Worm (Caenorhabditis elegans) whole organism, L3 larva: ENCODE results near the gene nspc-16.

Experiments used
- R02D3.7 ChIP-seq: fragments of 150-350 bp; optimal IDR thresholded peaks from 2 replicates; lab custom pipeline; 2014; ENCODE audit warnings: missing biosample characterization, missing genetic modification characterization
- ZK546.5 ChIP-seq: sonication (generic microtip); optimal IDR thresholded peaks from 2 replicates; lab custom pipeline; 2017; ENCODE audit warnings: missing biosample characterization, missing genetic modification characterization
- aly-2 ChIP-seq: fragments of 150-350 bp; optimal IDR thresholded peaks from 2 replicates; lab custom pipeline; 2014; ENCODE audit warnings: missing biosample characterization, missing genetic modification characterization
- ama-1 ChIP-seq: fragments of 150-350 bp; optimal IDR thresholded peaks from 2 replicates; lab custom pipeline; 2018
- ceh-16 ChIP-seq: sonication (generic microtip); optimal IDR thresholded peaks from 2 replicates; lab custom pipeline; 2017; ENCODE audit warnings: missing biosample characterization, missing genetic modification characterization
- ceh-28 ChIP-seq: fragments of 150-350 bp; optimal IDR thresholded peaks from 2 replicates; lab custom pipeline; 2014; ENCODE audit warnings: missing biosample characterization, missing genetic modification reagents, missing genetic modification characterization
- ceh-82 ChIP-seq: fragments of 150-350 bp; optimal IDR thresholded peaks from 2 replicates; lab custom pipeline; 2014; ENCODE audit warnings: missing biosample characterization, missing genetic modification characterization
- ceh-9 ChIP-seq: sonication (generic microtip); optimal IDR thresholded peaks from 2 replicates; lab custom pipeline; 2018; ENCODE audit warnings: missing biosample characterization, missing genetic modification characterization
- daf-12 ChIP-seq: fragments of 150-350 bp; optimal IDR thresholded peaks from 2 replicates; lab custom pipeline; 2014; ENCODE audit warnings: missing biosample characterization, missing genetic modification reagents, missing genetic modification characterization
- egl-5 ChIP-seq: fragments of 150-350 bp; optimal IDR thresholded peaks from 2 replicates; lab custom pipeline; 2017; ENCODE audit warnings: missing biosample characterization, missing genetic modification reagents, missing genetic modification characterization, inconsistent platforms
- elt-1 ChIP-seq: fragments of 150-350 bp; optimal IDR thresholded peaks from 2 replicates; lab custom pipeline; 2014; ENCODE audit warnings: missing biosample characterization, missing genetic modification characterization
- elt-2 ChIP-seq: sonication (generic microtip); optimal IDR thresholded peaks from 2 replicates; lab custom pipeline; 2016; ENCODE audit warnings: missing genetic modification reagents, mild to moderate bottlenecking, missing genetic modification characterization, missing compliant biosample characterization
- elt-3 ChIP-seq, 3 experiments: fragments of 150-350 bp in 1 of 3; sonication (generic microtip) in 2 of 3; optimal IDR thresholded peaks; 2 replicates in 2 of 3; 4 replicates in 1 of 3; lab custom pipeline; 2014 to 2017; ENCODE audit warnings: missing biosample characterization in 3 of 3, missing genetic modification characterization in 3 of 3
- eor-1 ChIP-seq, 2 experiments: fragments of 150-350 bp; optimal IDR thresholded peaks; 2 replicates each; lab custom pipeline; 2014 to 2018; ENCODE audit warnings: missing biosample characterization in 2 of 2, missing genetic modification characterization in 2 of 2
- fkh-10 ChIP-seq: sonication (generic microtip); optimal IDR thresholded peaks from 2 replicates; lab custom pipeline; 2017; ENCODE audit warnings: missing biosample characterization, missing genetic modification reagents, missing genetic modification characterization
- fkh-2 ChIP-seq: fragments of 150-350 bp; optimal IDR thresholded peaks from 2 replicates; lab custom pipeline; 2014; ENCODE audit warnings: missing biosample characterization, missing genetic modification reagents, missing genetic modification characterization
- fos-1 ChIP-seq: fragments of 150-350 bp; optimal IDR thresholded peaks from 2 replicates; lab custom pipeline; 2014; ENCODE audit warnings: missing biosample characterization, missing genetic modification characterization
- hmg-11 ChIP-seq: sonication (generic microtip); optimal IDR thresholded peaks from 2 replicates; lab custom pipeline; 2016; ENCODE audit warnings: missing genetic modification characterization, missing compliant biosample characterization
- jun-1 ChIP-seq: fragments of 150-350 bp; optimal IDR thresholded peaks from 2 replicates; lab custom pipeline; 2014; ENCODE audit warnings: missing biosample characterization, missing genetic modification reagents, missing genetic modification characterization
- lin-15B ChIP-seq: fragments of 150-350 bp; optimal IDR thresholded peaks from 2 replicates; lab custom pipeline; 2014; ENCODE audit warnings: missing biosample characterization, missing genetic modification characterization
- lin-39 ChIP-seq: fragments of 150-350 bp; optimal IDR thresholded peaks from 2 replicates; lab custom pipeline; 2018; ENCODE audit warnings: missing biosample characterization, missing genetic modification reagents, missing genetic modification characterization
- lsy-12 ChIP-seq: sonication (generic microtip); optimal IDR thresholded peaks from 2 replicates; lab custom pipeline; 2016; ENCODE audit warnings: mild to moderate bottlenecking, missing genetic modification characterization, missing compliant biosample characterization
- mdl-1 ChIP-seq: fragments of 150-350 bp; optimal IDR thresholded peaks from 2 replicates; lab custom pipeline; 2014; ENCODE audit warnings: missing biosample characterization, missing genetic modification characterization
- mml-1 ChIP-seq: fragments of 150-350 bp; sonication (generic microtip); optimal IDR thresholded peaks from 3 replicates; lab custom pipeline; 2014; ENCODE audit warnings: missing biosample characterization, missing genetic modification characterization
- nfya-1 ChIP-seq: sonication (generic microtip); optimal IDR thresholded peaks from 2 replicates; lab custom pipeline; 2017; ENCODE audit warnings: missing genetic modification characterization, mild to moderate bottlenecking, missing compliant biosample characterization, antibody characterized with exemption, moderate library complexity; ENCODE audit not compliant: insufficient read depth
- nhr-11 ChIP-seq: fragments of 150-350 bp; optimal IDR thresholded peaks from 2 replicates; lab custom pipeline; 2014; ENCODE audit warnings: missing biosample characterization, missing genetic modification characterization
- nhr-12 ChIP-seq: fragments of 150-350 bp; optimal IDR thresholded peaks from 2 replicates; lab custom pipeline; 2014; ENCODE audit warnings: missing biosample characterization, missing genetic modification characterization
- nhr-23 ChIP-seq: fragments of 150-350 bp; optimal IDR thresholded peaks from 2 replicates; lab custom pipeline; 2014; ENCODE audit warnings: missing biosample characterization, missing genetic modification reagents, missing genetic modification characterization
- nhr-237 ChIP-seq: fragments of 150-350 bp; optimal IDR thresholded peaks from 2 replicates; lab custom pipeline; 2014; ENCODE audit warnings: missing biosample characterization, missing genetic modification characterization
- nhr-25 ChIP-seq: sonication (generic microtip); optimal IDR thresholded peaks from 2 replicates; lab custom pipeline; 2017; ENCODE audit warnings: missing biosample characterization, missing genetic modification characterization
- nhr-28 ChIP-seq: fragments of 150-350 bp; optimal IDR thresholded peaks from 2 replicates; lab custom pipeline; 2014; ENCODE audit warnings: missing biosample characterization, missing genetic modification characterization
- nhr-43 ChIP-seq: sonication (generic microtip); optimal IDR thresholded peaks from 2 replicates; lab custom pipeline; 2016; ENCODE audit warnings: mild to moderate bottlenecking, missing genetic modification characterization, missing compliant biosample characterization; ENCODE audit not compliant: poor library complexity, severe bottlenecking
- nhr-67 ChIP-seq: fragments of 150-350 bp; optimal IDR thresholded peaks from 2 replicates; lab custom pipeline; 2014; ENCODE audit warnings: missing biosample characterization, missing genetic modification characterization
- nhr-76 ChIP-seq: fragments of 150-350 bp; sonication (generic microtip); optimal IDR thresholded peaks from 5 replicates; lab custom pipeline; 2014; ENCODE audit warnings: missing biosample characterization, missing genetic modification characterization
- nhr-77 ChIP-seq: fragments of 150-350 bp; optimal IDR thresholded peaks from 2 replicates; lab custom pipeline; 2014; ENCODE audit warnings: missing biosample characterization, missing genetic modification characterization
- pqm-1 ChIP-seq: fragments of 150-350 bp; optimal IDR thresholded peaks from 2 replicates; lab custom pipeline; 2017; ENCODE audit warnings: missing biosample characterization, missing genetic modification characterization, inconsistent platforms
- sea-2 ChIP-seq: fragments of 150-350 bp; sonication (generic microtip); optimal IDR thresholded peaks from 4 replicates; lab custom pipeline; 2014; ENCODE audit warnings: missing biosample characterization, missing genetic modification reagents, missing genetic modification characterization
- skn-1 ChIP-seq: fragments of 150-350 bp; optimal IDR thresholded peaks from 2 replicates; lab custom pipeline; 2014; ENCODE audit warnings: missing biosample characterization, missing genetic modification characterization
- snpc-4 ChIP-seq: fragments of 150-350 bp; optimal IDR thresholded peaks from 2 replicates; lab custom pipeline; 2014; ENCODE audit warnings: missing biosample characterization, missing genetic modification characterization
- tbx-2 ChIP-seq: sonication (generic microtip); optimal IDR thresholded peaks from 2 replicates; lab custom pipeline; 2016; ENCODE audit warnings: mild to moderate bottlenecking, missing genetic modification characterization, missing compliant biosample characterization
- unc-39 ChIP-seq: sonication (generic microtip); optimal IDR thresholded peaks from 4 replicates; lab custom pipeline; 2017; ENCODE audit warnings: missing biosample characterization, missing genetic modification characterization
- unc-62 ChIP-seq: fragments of 150-350 bp; sonication (generic microtip); optimal IDR thresholded peaks from 4 replicates; lab custom pipeline; 2014; ENCODE audit warnings: missing biosample characterization, missing genetic modification reagents, missing genetic modification characterization
- zag-1 ChIP-seq: fragments of 150-350 bp; optimal IDR thresholded peaks from 2 replicates; lab custom pipeline; 2014; ENCODE audit warnings: missing biosample characterization, missing genetic modification characterization
- ztf-4 ChIP-seq: fragments of 150-350 bp; optimal IDR thresholded peaks from 2 replicates; lab custom pipeline; 2014; ENCODE audit warnings: missing biosample characterization, missing genetic modification characterization

nspc-16 gene

DNA sequence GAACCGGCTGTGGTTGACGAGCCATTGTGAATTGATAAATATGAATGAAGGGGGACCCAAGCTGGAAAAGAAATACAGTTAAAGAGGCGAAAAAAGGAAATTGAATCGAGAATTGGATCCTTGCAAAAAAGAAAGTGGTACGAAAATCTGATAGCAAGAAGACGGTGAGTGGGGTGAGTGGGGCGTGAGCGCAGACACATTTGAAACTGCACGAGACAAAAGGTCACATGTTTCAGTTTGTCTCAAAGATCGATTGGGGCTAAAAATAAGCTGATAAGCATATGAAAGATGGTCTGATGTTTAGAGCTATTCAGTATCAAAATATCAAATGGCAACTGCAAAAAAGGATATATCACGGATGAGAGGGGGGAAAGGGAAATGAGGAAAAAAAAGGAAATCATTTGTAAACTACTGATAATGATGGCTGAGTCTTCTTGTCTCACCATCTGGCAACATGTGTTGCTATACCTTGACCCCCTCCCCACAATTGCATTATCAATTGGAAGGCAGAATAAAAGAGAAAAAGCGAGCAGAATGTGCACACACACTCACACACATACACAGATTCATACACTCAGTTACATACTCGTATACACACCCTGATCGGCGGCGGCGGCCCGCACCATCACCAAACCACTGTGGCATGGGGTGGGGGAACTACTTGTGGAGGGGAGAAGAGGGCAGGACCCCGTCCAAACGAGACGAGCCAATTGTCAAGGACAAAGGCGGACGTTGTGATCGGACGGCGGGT lies 19.4 kb upstream of the nspc-16 start, which contains the start of gene M163.1:
Gene M163.1 (minus strand): TSS at position 25 of the 751 bp plus-strand sequence.
- TF ChIP-seq aly-2: no peak
- TF ChIP-seq zag-1: no peak
- no peak for TF ChIP-seq nhr-23 (tag; lab: Kevin White, UChicago)
- no peak for TF ChIP-seq fos-1
- no peak for TF ChIP-seq nhr-12 (tag; lab: Kevin White, UChicago)
- no peak for TF ChIP-seq ZK546.5
- TF ChIP-seq elt-3 (tag; optimal IDR thresholded peaks at IDR 0.05; lab: Kevin White, UChicago): no peak
- TF ChIP-seq ama-1 (lab: Kevin White, UChicago): no peak
- TF ChIP-seq mdl-1 (tag; lab: Kevin White, UChicago): peak; percentile 21
- no peak for TF ChIP-seq fkh-10 (GFP tag; lab: Kevin White, UChicago)
- TF ChIP-seq nhr-25 (tag; lab: Kevin White, UChicago): peak; percentile 55
- no peak for TF ChIP-seq nhr-28
- TF ChIP-seq jun-1: no peak
- TF ChIP-seq nhr-237 (tag; lab: Kevin White, UChicago): no peak
- peak; percentile 13 for TF ChIP-seq pqm-1
- no peak for TF ChIP-seq ceh-82 (tag; lab: Kevin White, UChicago)
- TF ChIP-seq daf-12 (tag; lab: Kevin White, UChicago): no peak
- no peak for TF ChIP-seq sea-2
- TF ChIP-seq nfya-1 (tag; lab: Kevin White, UChicago): peak; percentile 0
- TF ChIP-seq skn-1 (tag; lab: Kevin White, UChicago): no peak
- no peak for TF ChIP-seq eor-1 (tag; optimal IDR thresholded peaks at IDR 0.05; lab: Kevin White, UChicago)
- TF ChIP-seq mml-1: no peak
- TF ChIP-seq ztf-4 (tag; lab: Kevin White, UChicago): no peak
- TF ChIP-seq lin-39: peak; percentile 16
- peak; percentile 45 for TF ChIP-seq elt-2 (tag; lab: Kevin White, UChicago)

DNA sequence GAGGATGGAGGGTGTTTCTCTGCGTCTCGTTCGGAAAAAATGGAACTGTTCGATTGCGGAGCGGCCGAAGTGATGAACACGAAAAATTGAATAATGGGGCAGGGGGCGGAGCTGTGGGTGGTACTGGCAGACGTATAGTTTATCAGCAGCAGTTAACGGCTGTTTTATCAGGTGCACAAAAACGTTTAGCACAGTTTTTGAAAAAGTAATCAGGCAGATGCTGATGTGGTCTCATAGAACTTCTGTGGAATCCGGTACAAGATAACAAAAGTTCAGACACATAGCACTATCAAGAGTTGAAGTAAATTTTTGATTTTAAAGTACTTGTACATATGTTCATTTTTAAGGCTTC lies 18.8 kb upstream of the nspc-16 start:
- TF ChIP-seq snpc-4: no peak
- no peak for TF ChIP-seq mml-1
- TF ChIP-seq nhr-67: no peak
- no peak for TF ChIP-seq lin-15B (tag; lab: Kevin White, UChicago)
- TF ChIP-seq ZK546.5: no peak
- TF ChIP-seq sea-2: no peak
- TF ChIP-seq nhr-77 (tag; lab: Kevin White, UChicago): no peak
- no peak for TF ChIP-seq ceh-9 (tag; lab: Kevin White, UChicago)
- no peak for TF ChIP-seq egl-5 (tag; lab: Kevin White, UChicago)
- no peak for TF ChIP-seq ceh-82 (tag; lab: Kevin White, UChicago)
- TF ChIP-seq aly-2: no peak
- no peak for TF ChIP-seq nhr-43 (tag; lab: Kevin White, UChicago)
- TF ChIP-seq pqm-1: peak; percentile 40
- peak; percentile 87 for TF ChIP-seq elt-2 (tag; lab: Kevin White, UChicago)
- peak; percentile 34 for TF ChIP-seq jun-1
- TF ChIP-seq, all 47 proteins: peak for 3

DNA sequence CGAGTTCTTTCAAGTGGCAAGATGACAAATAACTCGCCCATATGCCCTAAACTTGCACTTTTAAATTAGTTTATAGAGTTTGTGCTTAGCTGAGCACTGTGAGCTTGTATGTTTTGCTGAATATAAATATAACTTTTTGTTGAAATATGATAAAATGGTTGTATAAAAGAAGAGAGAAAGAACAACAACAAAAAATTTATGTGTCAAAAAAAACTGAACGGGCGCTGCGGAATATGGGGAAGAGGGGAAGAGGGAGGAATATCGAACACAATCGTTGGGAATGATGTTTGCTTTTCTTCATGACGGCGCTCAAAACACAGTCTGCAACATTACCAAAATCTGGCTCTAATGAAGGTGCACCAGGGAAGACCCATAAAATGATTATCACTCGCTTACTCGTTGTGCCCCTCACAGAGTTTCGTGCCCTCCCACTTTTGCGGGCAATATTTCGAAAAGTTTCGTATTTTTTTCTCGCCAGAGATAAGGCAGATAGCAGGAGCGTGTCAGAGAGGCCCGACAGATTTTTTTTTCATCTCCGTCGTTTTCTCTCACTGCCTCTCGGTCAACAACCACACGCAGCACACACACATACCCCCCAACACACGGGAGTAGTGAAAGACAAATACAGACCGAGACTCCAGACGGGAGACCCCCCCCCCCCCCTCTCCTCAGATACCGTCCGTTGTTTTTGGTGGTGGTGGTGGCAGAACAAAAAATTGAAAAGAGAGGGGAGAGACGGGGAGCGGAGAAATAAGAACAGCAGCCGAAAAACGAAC lies 17.6 kb upstream of the nspc-16 start:
- TF ChIP-seq nhr-28 (no peak), sea-2 (no peak), nhr-237 (tag; lab: Kevin White, UChicago) (no peak), R02D3.7 (tag; lab: Kevin White, UChicago) (peak; percentile 33), zag-1 (no peak), hmg-11 (peak; percentile 35), nhr-11 (tag; lab: Kevin White, UChicago) (no peak), unc-39 (tag; lab: Kevin White, UChicago) (no peak), elt-1 (tag; lab: Kevin White, UChicago) (no peak), ztf-4 (tag; lab: Kevin White, UChicago) (no peak), jun-1 (peak; percentile 66), aly-2 (no peak), lin-39 (no peak), fkh-2 (tag; lab: Kevin White, UChicago) (no peak), unc-62 (no peak), tbx-2 (no peak), lsy-12 (tag; lab: Kevin White, UChicago) (no peak), ceh-82 (tag; lab: Kevin White, UChicago) (no peak), elt-3 (tag; optimal IDR thresholded peaks at IDR 0.05; lab: Kevin White, UChicago) (peak in 2 of 3 experiments; percentile 28 to 70), nhr-77 (tag; lab: Kevin White, UChicago) (peak; percentile 56), ZK546.5 (no peak), eor-1 (tag; optimal IDR thresholded peaks at IDR 0.05; lab: Kevin White, UChicago) (no peak), fkh-10 (GFP tag; lab: Kevin White, UChicago) (no peak), snpc-4 (no peak), nfya-1 (tag; lab: Kevin White, UChicago) (no peak), nhr-76 (tag; lab: Kevin White, UChicago) (no peak), skn-1 (tag; lab: Kevin White, UChicago) (no peak), ceh-16 (tag; lab: Kevin White, UChicago) (no peak), elt-2 (tag; lab: Kevin White, UChicago) (peak; percentile 94), ama-1 (lab: Kevin White, UChicago) (no peak), ceh-28 (tag; lab: Kevin White, UChicago) (no peak), egl-5 (tag; lab: Kevin White, UChicago) (no peak), nhr-23 (tag; lab: Kevin White, UChicago) (no peak), mdl-1 (tag; lab: Kevin White, UChicago) (peak; percentile 30), ceh-9 (tag; lab: Kevin White, UChicago) (no peak), lin-15B (tag; lab: Kevin White, UChicago) (no peak)
